Worm (Caenorhabditis elegans) whole organism, early embryonic: ENCODE measurements around the gene ant-1.3.

Experiments used
- aly-1 ChIP-seq: sonication (generic microtip); optimal IDR thresholded peaks from 2 replicates; lab custom pipeline; 2016; ENCODE audit warnings: missing genetic modification characterization, missing compliant biosample characterization
- ama-1 ChIP-seq: fragments of 150-350 bp; optimal IDR thresholded peaks from 2 replicates; lab custom pipeline; 2014
- flt-1 ChIP-seq: fragments of 200-800 bp; sonication (Bioruptor generic); IDR thresholded peaks from 2 replicates; pipeline ENCODE4 v1.3.6; 2022; ENCODE audit warnings: missing genetic modification characterization, missing compliant biosample characterization
- scrt-1 ChIP-seq: fragments of 200-800 bp; sonication (Bioruptor generic); IDR thresholded peaks from 2 replicates; pipeline ENCODE4 v1.3.6; 2022; ENCODE audit warnings: missing genetic modification characterization, missing compliant biosample characterization
- tbx-37 ChIP-seq: fragments of 200-800 bp; sonication (Bioruptor generic); conservative IDR thresholded peaks from 2 replicates; pipeline ENCODE4 v1.3.6; 2022; ENCODE audit warnings: missing genetic modification reagents, missing genetic modification characterization, missing compliant biosample characterization

DNA sequence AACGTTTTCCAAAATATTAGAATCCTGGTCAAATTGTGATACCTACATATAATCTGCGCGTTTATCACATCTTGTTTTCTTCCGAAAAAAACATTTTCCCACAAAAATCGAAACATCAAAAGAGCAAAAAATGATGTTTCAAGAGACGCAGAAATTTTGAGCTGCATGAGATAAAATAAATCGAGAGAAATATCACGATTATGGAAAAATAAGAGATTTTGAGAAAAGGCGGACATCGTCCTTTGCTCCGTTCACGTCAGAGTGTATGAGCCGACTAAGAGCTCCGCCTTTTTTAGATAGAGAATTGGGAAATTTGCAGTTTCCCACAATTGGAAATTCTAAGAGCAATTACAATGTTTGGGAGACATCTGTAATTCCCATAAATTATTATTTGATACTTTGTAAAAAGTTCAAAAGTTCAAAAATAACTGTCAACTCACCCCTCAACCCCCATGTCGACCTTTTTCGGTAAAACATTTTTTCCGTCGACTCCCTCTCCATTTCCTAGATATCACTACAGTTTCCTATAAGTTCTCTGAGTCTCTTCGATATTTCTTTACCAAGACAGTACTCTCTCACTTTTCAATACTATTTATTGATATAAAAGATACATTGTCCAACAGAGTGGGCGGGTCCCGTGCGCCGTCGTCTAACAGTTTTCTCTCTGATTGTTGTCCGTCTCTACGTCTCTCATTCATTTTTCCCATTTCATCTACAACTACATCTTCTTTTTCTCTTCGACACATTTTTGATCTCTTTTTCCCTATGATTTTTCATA lies 47.7 kb upstream of the ant-1.3 start:
- no peak for TF ChIP-seq ama-1 (lab: Kevin White, UChicago)
- TF ChIP-seq tbx-37 (GFP tag; lab: Robert Waterston, UW): no peak
- TF ChIP-seq aly-1: no peak
- no peak for TF ChIP-seq flt-1 (GFP tag; lab: Robert Waterston, UW)
- no peak for TF ChIP-seq scrt-1 (GFP tag; lab: Robert Waterston, UW)
